Worm (Caenorhabditis elegans): ENCODE data around the gene rom-2.

rom-2 gene

DNA sequence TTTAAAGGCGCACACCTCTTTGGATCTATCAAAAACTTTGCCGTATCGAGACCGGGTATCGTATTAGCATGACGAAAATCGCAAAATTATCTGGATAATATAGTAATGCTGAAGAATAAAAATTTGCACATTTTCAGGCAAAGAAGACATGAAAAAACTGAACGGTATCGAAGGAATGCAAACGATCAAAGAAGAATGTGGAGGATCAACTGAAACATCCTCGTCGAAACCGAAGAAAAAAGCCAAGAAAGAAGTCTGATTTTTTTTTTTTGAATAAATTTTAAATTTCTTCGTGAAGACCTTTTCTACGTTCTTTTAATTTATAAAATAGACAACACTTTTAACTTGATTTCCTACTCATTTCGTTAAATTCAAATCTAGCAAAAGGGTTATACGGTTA lies 50.6 kb downstream of the rom-2 start, which contains the start of gene ZK1098.12:
Gene ZK1098.12 (plus strand): TSS at position 301 of the 400 bp plus-strand sequence.
- TF ChIP-seq B0310.2 (tag; optimal IDR thresholded peaks at IDR 0.05) (no peak), ama-1 (optimal IDR thresholded peaks at IDR 0.05) (no peak), flt-1 (GFP tag; IDR thresholded peaks at IDR 0.05) (no peak), tbx-37 (GFP tag; conservative IDR thresholded peaks at IDR 0.05) (no peak), aly-1 (tag; optimal IDR thresholded peaks at IDR 0.05) (no peak), ceh-36 (tag; optimal IDR thresholded peaks at IDR 0.05) (no peak), tra-4 (tag; optimal IDR thresholded peaks at IDR 0.05) (no peak), ets-7 (tag; optimal IDR thresholded peaks at IDR 0.05) (no peak), hnd-1 (tag; optimal IDR thresholded peaks at IDR 0.05) (no peak), hmbx-1 (tag; optimal IDR thresholded peaks at IDR 0.05) (no peak)

DNA sequence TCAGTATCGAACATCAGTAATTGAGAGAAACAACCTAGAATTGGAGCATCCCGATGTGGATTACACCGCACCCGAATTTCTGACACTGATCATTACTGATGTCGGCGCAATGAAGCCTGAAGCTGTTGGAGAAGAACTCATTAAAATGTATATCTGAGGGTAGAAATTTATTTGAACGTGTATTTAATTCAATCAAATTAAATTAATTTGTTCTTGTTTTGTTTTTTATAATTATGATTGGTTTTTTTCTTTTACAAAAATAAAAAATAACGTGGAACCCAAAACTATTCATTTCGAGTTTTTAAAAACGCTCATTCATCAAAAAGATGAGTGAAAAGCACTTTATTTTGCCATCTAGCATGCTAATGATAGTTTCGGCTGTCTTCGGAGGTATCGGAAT lies 51.3 kb downstream of the rom-2 start, which contains the start of gene ZK1098.9:
Gene ZK1098.9 (plus strand): TSS at position 301 of the 400 bp plus-strand sequence.
- no peak for TF ChIP-seq hmbx-1 (tag; optimal IDR thresholded peaks at IDR 0.05)
- no peak for TF ChIP-seq tbx-37 (GFP tag; conservative IDR thresholded peaks at IDR 0.05)
- TF ChIP-seq F13C5.2 (tag; optimal IDR thresholded peaks at IDR 0.05): no peak
- TF ChIP-seq tra-4 (tag; optimal IDR thresholded peaks at IDR 0.05): no peak
- no peak for TF ChIP-seq ets-7 (tag; optimal IDR thresholded peaks at IDR 0.05)
- no peak for TF ChIP-seq aly-1 (tag; optimal IDR thresholded peaks at IDR 0.05)
- no peak for TF ChIP-seq hmg-4 (GFP tag; optimal IDR thresholded peaks at IDR 0.05)
- no peak for TF ChIP-seq ceh-13 (GFP tag; optimal IDR thresholded peaks at IDR 0.05)
- TF ChIP-seq tbx-11 (GFP tag; IDR thresholded peaks at IDR 0.05): no peak
- TF ChIP-seq flt-1 (GFP tag; IDR thresholded peaks at IDR 0.05): no peak
- TF ChIP-seq pes-1 (GFP tag; IDR thresholded peaks at IDR 0.05): no peak
- TF ChIP-seq ceh-36 (tag; optimal IDR thresholded peaks at IDR 0.05): no peak
- no peak for TF ChIP-seq hnd-1 (tag; optimal IDR thresholded peaks at IDR 0.05)
- TF ChIP-seq ama-1 (optimal IDR thresholded peaks at IDR 0.05): no peak
- no peak for TF ChIP-seq B0310.2 (tag; optimal IDR thresholded peaks at IDR 0.05)
- TF ChIP-seq sea-1 (GFP tag; conservative IDR thresholded peaks at IDR 0.05): no peak
- no peak for TF ChIP-seq scrt-1 (GFP tag; IDR thresholded peaks at IDR 0.05)

Data from whole organism, early embryonic.